Worm (Caenorhabditis elegans) whole organism, mixed stage, embryonic: ENCODE measurements around the gene srlf-36.

Experiments used
- M03D4.4 ChIP-seq: sonication (generic microtip); optimal IDR thresholded peaks from 2 replicates; lab custom pipeline; 2017; ENCODE audit warnings: mild to moderate bottlenecking, missing genetic modification characterization, missing compliant biosample characterization
- bed-3 ChIP-seq: fragments of 200-800 bp; sonication (Bioruptor generic); optimal IDR thresholded peaks from 3 replicates; lab custom pipeline; 2018; ENCODE audit warnings: mild to moderate bottlenecking, missing genetic modification characterization, moderate library complexity, missing compliant biosample characterization
- blmp-1 ChIP-seq: fragments of 150-350 bp; optimal IDR thresholded peaks from 2 replicates; lab custom pipeline; 2014; ENCODE audit warnings: missing biosample characterization, missing genetic modification characterization
- ceh-39 ChIP-seq: fragments of 150-350 bp; optimal IDR thresholded peaks from 2 replicates; lab custom pipeline; 2014; ENCODE audit warnings: missing biosample characterization, missing genetic modification characterization
- ceh-43 ChIP-seq: fragments of 200-800 bp; sonication (Bioruptor generic); optimal IDR thresholded peaks from 2 replicates; lab custom pipeline; 2018; ENCODE audit warnings: mild to moderate bottlenecking, missing genetic modification characterization, moderate library complexity, missing compliant biosample characterization
- ceh-83 ChIP-seq: fragments of 200-800 bp; sonication (Bioruptor generic); optimal IDR thresholded peaks from 2 replicates; lab custom pipeline; 2018; ENCODE audit warnings: mild to moderate bottlenecking, missing genetic modification characterization, missing compliant biosample characterization
- ces-1 ChIP-seq: fragments of 150-350 bp; optimal IDR thresholded peaks from 2 replicates; lab custom pipeline; 2014; ENCODE audit warnings: missing biosample characterization, missing genetic modification reagents, missing genetic modification characterization
- cnd-1 ChIP-seq: fragments of 200-800 bp; sonication (Bioruptor generic); optimal IDR thresholded peaks from 2 replicates; lab custom pipeline; 2018; ENCODE audit warnings: mild to moderate bottlenecking, missing genetic modification characterization, missing compliant biosample characterization
- drap-1 ChIP-seq: fragments of 200-800 bp; sonication (Bioruptor generic); optimal IDR thresholded peaks from 3 replicates; lab custom pipeline; 2018; ENCODE audit warnings: mild to moderate bottlenecking, missing genetic modification characterization, missing compliant biosample characterization
- elt-3 ChIP-seq: fragments of 150-350 bp; optimal IDR thresholded peaks from 2 replicates; lab custom pipeline; 2014; ENCODE audit warnings: missing biosample characterization, missing genetic modification characterization
- flh-1 ChIP-seq: fragments of 200-800 bp; sonication (Bioruptor generic); optimal IDR thresholded peaks from 2 replicates; lab custom pipeline; 2018; ENCODE audit warnings: mild to moderate bottlenecking, missing genetic modification characterization, moderate library complexity, missing compliant biosample characterization
- ham-2 ChIP-seq: fragments of 200-800 bp; sonication (Bioruptor generic); optimal IDR thresholded peaks from 2 replicates; lab custom pipeline; 2018; ENCODE audit warnings: mild to moderate bottlenecking, missing genetic modification characterization, missing compliant biosample characterization
- hlh-1 ChIP-seq: fragments of 150-350 bp; optimal IDR thresholded peaks from 2 replicates; lab custom pipeline; 2014; ENCODE audit warnings: missing biosample characterization, missing genetic modification reagents, missing genetic modification characterization
- lin-13 ChIP-seq: fragments of 150-350 bp; optimal IDR thresholded peaks from 2 replicates; lab custom pipeline; 2014; ENCODE audit warnings: missing biosample characterization, missing genetic modification characterization
- lin-32 ChIP-seq: fragments of 200-800 bp; sonication (Bioruptor generic); optimal IDR thresholded peaks from 2 replicates; lab custom pipeline; 2018; ENCODE audit warnings: mild to moderate bottlenecking, missing genetic modification characterization, missing compliant biosample characterization
- mab-5 ChIP-seq: fragments of 150-350 bp; optimal IDR thresholded peaks from 2 replicates; lab custom pipeline; 2014; ENCODE audit warnings: missing biosample characterization, missing genetic modification characterization
- mep-1 ChIP-seq: fragments of 150-350 bp; optimal IDR thresholded peaks from 2 replicates; lab custom pipeline; 2017; ENCODE audit warnings: missing biosample characterization, missing genetic modification reagents, missing genetic modification characterization, inconsistent platforms
- mls-2 ChIP-seq: sonication (generic microtip); optimal IDR thresholded peaks from 2 replicates; lab custom pipeline; 2016; ENCODE audit warnings: mild to moderate bottlenecking, missing genetic modification characterization, moderate library complexity, missing compliant biosample characterization
- nhr-12 ChIP-seq: fragments of 150-350 bp; optimal IDR thresholded peaks from 2 replicates; lab custom pipeline; 2014; ENCODE audit warnings: missing biosample characterization, missing genetic modification characterization
- nhr-2 ChIP-seq: fragments of 150-350 bp; optimal IDR thresholded peaks from 2 replicates; lab custom pipeline; 2014; ENCODE audit warnings: missing biosample characterization, missing genetic modification characterization
- nhr-237 ChIP-seq: fragments of 150-350 bp; optimal IDR thresholded peaks from 2 replicates; lab custom pipeline; 2014; ENCODE audit warnings: missing biosample characterization, missing genetic modification characterization
- nhr-28 ChIP-seq: fragments of 150-350 bp; optimal IDR thresholded peaks from 2 replicates; lab custom pipeline; 2014; ENCODE audit warnings: missing biosample characterization, missing genetic modification characterization
- nhr-76 ChIP-seq: sonication (generic microtip); optimal IDR thresholded peaks from 2 replicates; lab custom pipeline; 2017; ENCODE audit warnings: missing biosample characterization, missing genetic modification characterization
- pha-4 ChIP-seq: fragments of 150-350 bp; optimal IDR thresholded peaks from 2 replicates; lab custom pipeline; 2018; ENCODE audit warnings: missing biosample characterization, missing genetic modification reagents, missing genetic modification characterization
- sem-2 ChIP-seq: fragments of 200-800 bp; sonication (Bioruptor generic); optimal IDR thresholded peaks from 2 replicates; lab custom pipeline; 2018; ENCODE audit warnings: mild to moderate bottlenecking, missing genetic modification characterization, missing compliant biosample characterization
- snpc-4 ChIP-seq: fragments of 150-350 bp; optimal IDR thresholded peaks from 2 replicates; lab custom pipeline; 2014; ENCODE audit warnings: missing biosample characterization, missing genetic modification characterization
- unc-120 ChIP-seq: sonication (generic microtip); optimal IDR thresholded peaks from 2 replicates; lab custom pipeline; 2017; ENCODE audit warnings: missing genetic modification characterization, missing compliant biosample characterization; ENCODE audit not compliant: poor library complexity, severe bottlenecking
- unc-39 ChIP-seq: fragments of 150-350 bp; optimal IDR thresholded peaks from 2 replicates; lab custom pipeline; 2014; ENCODE audit warnings: missing biosample characterization, missing genetic modification characterization
- zip-8 ChIP-seq: fragments of 150-350 bp; optimal IDR thresholded peaks from 2 replicates; lab custom pipeline; 2014; ENCODE audit warnings: missing biosample characterization, missing genetic modification characterization
- ztf-11 ChIP-seq: fragments of 150-350 bp; optimal IDR thresholded peaks from 2 replicates; lab custom pipeline; 2014; ENCODE audit warnings: missing biosample characterization, missing genetic modification characterization

srlf-36 gene

ce11 chrV:604105-604504, 5.5 kb downstream of the srlf-36 start, which contains the start of gene srlf-37:
Gene srlf-37, minus strand, starts transcription at chrV:604205.
- TF ChIP-seq mls-2 (tag; lab: Kevin White, UChicago) (no peak), ceh-43 (GFP tag; lab: Kevin White, UChicago) (no peak), mab-5 (no peak), lin-13 (tag; lab: Kevin White, UChicago) (no peak), drap-1 (GFP tag; lab: Kevin White, UChicago) (no peak), ztf-11 (tag; lab: Kevin White, UChicago) (no peak), nhr-76 (tag; lab: Kevin White, UChicago) (no peak), zip-8 (tag; lab: Kevin White, UChicago) (no peak), ces-1 (no peak), sem-2 (GFP tag; lab: Kevin White, UChicago) (no peak), nhr-28 (tag; lab: Kevin White, UChicago) (no peak), ceh-39 (tag; lab: Kevin White, UChicago) (no peak)

ce11 chrV:600231-600630, 9.3 kb downstream of the srlf-36 start, which contains the start of gene nhr-251:
Gene nhr-251, plus strand, starts transcription at chrV:600531.
- TF ChIP-seq flh-1 (GFP tag; lab: Kevin White, UChicago): no peak
- no peak for TF ChIP-seq ham-2 (GFP tag; lab: Kevin White, UChicago)
- no peak for TF ChIP-seq pha-4 (tag; lab: Kevin White, UChicago)
- TF ChIP-seq ceh-43 (GFP tag; lab: Kevin White, UChicago): no peak
- TF ChIP-seq sem-2 (GFP tag; lab: Kevin White, UChicago): no peak
- no peak for TF ChIP-seq M03D4.4 (tag; lab: Kevin White, UChicago)
- no peak for TF ChIP-seq nhr-12
- no peak for TF ChIP-seq ces-1

- no peak for TF ChIP-seq mab-5
- TF ChIP-seq elt-3 (tag; lab: Kevin White, UChicago): no peak
- TF ChIP-seq sem-2 (GFP tag; lab: Kevin White, UChicago): no peak
- TF ChIP-seq pha-4 (tag; lab: Kevin White, UChicago): no peak
Observed at ce11 chrV:599783-600182, 9.8 kb downstream of the srlf-36 start.

- TF ChIP-seq mep-1: no peak
- TF ChIP-seq elt-3 (tag; lab: Kevin White, UChicago): no peak
- no peak for TF ChIP-seq nhr-12
- TF ChIP-seq cnd-1: no peak
- no peak for TF ChIP-seq bed-3 (GFP tag; lab: Kevin White, UChicago)
- no peak for TF ChIP-seq blmp-1 (tag; lab: Kevin White, UChicago)
- no peak for TF ChIP-seq ceh-83 (GFP tag; lab: Kevin White, UChicago)
- no peak for TF ChIP-seq snpc-4 (tag; lab: Kevin White, UChicago)
- TF ChIP-seq flh-1 (GFP tag; lab: Kevin White, UChicago): no peak
- no peak for TF ChIP-seq sem-2 (GFP tag; lab: Kevin White, UChicago)
- no peak for TF ChIP-seq lin-13 (tag; lab: Kevin White, UChicago)
Observed at ce11 chrV:598626-599025, 10.9 kb downstream of the srlf-36 start.

- TF ChIP-seq M03D4.4 (tag; lab: Kevin White, UChicago): no peak
- TF ChIP-seq lin-13 (tag; lab: Kevin White, UChicago): no peak
- TF ChIP-seq blmp-1 (tag; lab: Kevin White, UChicago): no peak
- no peak for TF ChIP-seq unc-120 (tag; lab: Kevin White, UChicago)
- TF ChIP-seq ham-2 (GFP tag; lab: Kevin White, UChicago): no peak
- TF ChIP-seq unc-39 (tag; lab: Kevin White, UChicago): no peak
- no peak for TF ChIP-seq nhr-237 (tag; lab: Kevin White, UChicago)
- TF ChIP-seq snpc-4 (tag; lab: Kevin White, UChicago): no peak
- no peak for TF ChIP-seq elt-3 (tag; lab: Kevin White, UChicago)
- TF ChIP-seq nhr-2 (tag; lab: Kevin White, UChicago): no peak
- TF ChIP-seq pha-4 (tag; lab: Kevin White, UChicago): no peak
- TF ChIP-seq lin-32 (GFP tag; lab: Kevin White, UChicago): no peak
- no peak for TF ChIP-seq mls-2 (tag; lab: Kevin White, UChicago)
- TF ChIP-seq hlh-1: no peak
- no peak for TF ChIP-seq mab-5
- no peak for TF ChIP-seq ceh-39 (tag; lab: Kevin White, UChicago)
Observed at ce11 chrV:597823-598222, 11.7 kb downstream of the srlf-36 start.
